Fruit fly (Drosophila melanogaster) whole organism: ENCODE data around the gene CG31176.

Experiments used
- CG8478 ChIP-seq: fragments of >200 bp; optimal IDR thresholded peaks from 2 replicates; lab custom pipeline; 2018; ENCODE audit warnings: inconsistent platforms
- Dll ChIP-seq: fragments of >200 bp; optimal IDR thresholded peaks from 2 replicates; lab custom pipeline; 2017
- EcR ChIP-seq, 2 experiments: fragments of >200 bp; optimal IDR thresholded peaks; 2 replicates each; lab custom pipeline; 2017; ENCODE audit warnings: missing biosample characterization in 2 of 2, missing genetic modification characterization in 2 of 2, missing genetic modification reagents in 2 of 2
- pan ChIP-seq: fragments of >200 bp; optimal IDR thresholded peaks from 2 replicates; lab custom pipeline; 2017
- psq ChIP-seq: fragments of >200 bp; optimal IDR thresholded peaks from 2 replicates; lab custom pipeline; 2017
- usp ChIP-seq: fragments of >200 bp; optimal IDR thresholded peaks from 2 replicates; lab custom pipeline; 2017; ENCODE audit warnings: missing biosample characterization, missing genetic modification characterization, mixed read lengths

- no peak for TF ChIP-seq psq (lab: Kevin White, UChicago)
- no peak for TF ChIP-seq pan (lab: Kevin White, UChicago)
- TF ChIP-seq Dll (lab: Kevin White, UChicago) = no peak
- no peak for TF ChIP-seq CG8478 (lab: Kevin White, UChicago)
- no peak for TF ChIP-seq EcR (GFP tag; optimal IDR thresholded peaks at IDR 0.05; lab: Kevin White, UChicago)
- no peak for TF ChIP-seq usp (GFP tag; lab: Kevin White, UChicago)
These were observed 58.8 kb downstream of the CG31176 start, which contains the start of gene E2f1 for dm6 chr3R:21660659-21661126.
